Fruit fly (Drosophila melanogaster): ENCODE data around the gene CG32365.

The CG32365 gene

dm6 chr3L:7861807-7862206, 7.0 kb upstream of the CG32365 start (continued):
- TF ChIP-seq pros (GFP tag; optimal IDR thresholded peaks at IDR 0.05) (no peak), CkIIα-i1 (GFP tag; IDR thresholded peaks at IDR 0.05) (no peak), CG3407 (GFP tag; optimal IDR thresholded peaks at IDR 0.05) (no peak), odd (GFP tag; optimal IDR thresholded peaks at IDR 0.05) (no peak), Tbp (GFP tag; optimal IDR thresholded peaks at IDR 0.05) (no peak), CG13287 (GFP tag; IDR thresholded peaks at IDR 0.05; ENCODE audit: partially characterized antibody) (no peak), CG13296 (GFP tag; optimal IDR thresholded peaks at IDR 0.05) (no peak), CG43689 (GFP tag; IDR thresholded peaks at IDR 0.05) (no peak), fd3F (GFP tag; optimal IDR thresholded peaks at IDR 0.05) (no peak), oc (tag; optimal IDR thresholded peaks at IDR 0.05) (no peak), hth (optimal IDR thresholded peaks at IDR 0.05) (no peak), Nf-YB (GFP tag; optimal IDR thresholded peaks at IDR 0.05) (peak; percentile 14), eve (GFP tag; optimal IDR thresholded peaks at IDR 0.05) (peak in 1 of 2 experiments; percentile 48), CG18764 (GFP tag; optimal IDR thresholded peaks at IDR 0.05) (peak; percentile 12), CTCF (GFP tag; optimal IDR thresholded peaks at IDR 0.05) (no peak), Ptx1 (GFP tag; IDR thresholded peaks at IDR 0.05) (peak; percentile 33), CG7963 (GFP tag; IDR thresholded peaks at IDR 0.05; ENCODE audit: partially characterized antibody) (no peak), CG8944 (GFP tag; optimal IDR thresholded peaks at IDR 0.05) (no peak), CG10147 (GFP tag; optimal IDR thresholded peaks at IDR 0.05) (no peak), crp (GFP tag; optimal IDR thresholded peaks at IDR 0.05) (no peak), HLH3B (GFP tag; IDR thresholded peaks at IDR 0.05) (0 out of 2 replicates have a peak, but pooled peaks have one; percentile 21), dati (GFP tag; IDR thresholded peaks at IDR 0.05) (no peak), CG11093 (GFP tag; IDR thresholded peaks at IDR 0.05) (no peak), ind (GFP tag; optimal IDR thresholded peaks at IDR 0.05) (peak; percentile 25), unc-4 (GFP tag; IDR thresholded peaks at IDR 0.05; ENCODE audit: partially characterized antibody) (no peak), CG17912 (GFP tag; optimal IDR thresholded peaks at IDR 0.05) (no peak), MBD-R2 (GFP tag; IDR thresholded peaks at IDR 0.05) (no peak), CG8388 (GFP tag; optimal IDR thresholded peaks at IDR 0.05) (peak; percentile 53), fd96Cb (tag; optimal IDR thresholded peaks at IDR 0.05) (peak; percentile 4), CG31388 (GFP tag; optimal IDR thresholded peaks at IDR 0.05) (no peak), toy (GFP tag; IDR thresholded peaks at IDR 0.05) (no peak), vfl (GFP tag; optimal IDR thresholded peaks at IDR 0.05) (no peak), ERR (GFP tag; optimal IDR thresholded peaks at IDR 0.05) (no peak), CG1602 (GFP tag; optimal IDR thresholded peaks at IDR 0.05) (peak; percentile 42), CG7745 (tag; optimal IDR thresholded peaks at IDR 0.05) (no peak), cato (GFP tag; optimal IDR thresholded peaks at IDR 0.05; ENCODE audit: borderline replicate concordance) (no peak), CG2202 (tag; optimal IDR thresholded peaks at IDR 0.05) (no peak), grau (tag; optimal IDR thresholded peaks at IDR 0.05) (peak; percentile 64), ATbp (GFP tag; optimal IDR thresholded peaks at IDR 0.05) (no peak), CG10654 (GFP tag; optimal IDR thresholded peaks at IDR 0.05) (peak; percentile 20), az2 (GFP tag; optimal IDR thresholded peaks at IDR 0.05) (peak; percentile 49), Gsc (GFP tag; IDR thresholded peaks at IDR 0.05) (no peak), pum (GFP tag; optimal IDR thresholded peaks at IDR 0.05) (no peak), Oli (tag; optimal IDR thresholded peaks at IDR 0.05) (peak; percentile 40), CG10366 (GFP tag; IDR thresholded peaks at IDR 0.05) (no peak), CG2678 (tag; optimal IDR thresholded peaks at IDR 0.05) (peak; percentile 56), Myb (GFP tag; optimal IDR thresholded peaks at IDR 0.05) (no peak), HLHmδ (GFP tag; optimal IDR thresholded peaks at IDR 0.05) (no peak), CG15011 (GFP tag; optimal IDR thresholded peaks at IDR 0.05) (no peak), Xbp1 (GFP tag; optimal IDR thresholded peaks at IDR 0.05) (peak; percentile 0), CG11085 (GFP tag; IDR thresholded peaks at IDR 0.05) (no peak), trh (GFP tag; optimal IDR thresholded peaks at IDR 0.05) (no peak)

Data from whole organism, embryonic.